Fruit fly (Drosophila melanogaster): ENCODE data around the gene Shab.

Gene Shab

DNA sequence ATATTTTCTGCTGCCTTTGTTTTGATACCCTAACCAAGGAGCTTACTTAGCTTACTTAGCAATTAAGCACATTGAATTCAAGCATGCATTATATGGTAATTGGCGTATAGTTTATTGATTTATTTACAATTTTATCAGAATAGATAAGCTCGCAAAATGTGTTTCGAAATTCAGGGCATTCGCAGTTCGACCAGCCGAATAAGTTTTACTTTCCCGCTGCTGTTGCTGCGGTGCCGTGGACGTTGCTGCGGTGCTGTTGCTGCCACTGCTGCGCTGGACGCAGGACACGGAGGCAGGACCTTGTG is 15.0 kb upstream of the Shab start:
- TF ChIP-seq CG30020 (tag; optimal IDR thresholded peaks at IDR 0.05) (no peak), CG18011 (GFP tag; optimal IDR thresholded peaks at IDR 0.05) (no peak), GATAe (GFP tag; conservative IDR thresholded peaks at IDR 0.05) (no peak), CG4730 (GFP tag; IDR thresholded peaks at IDR 0.05) (no peak), CG10654 (GFP tag; optimal IDR thresholded peaks at IDR 0.05) (peak; percentile 8), peb (GFP tag; IDR thresholded peaks at IDR 0.05) (peak; percentile 33; the same call in 1 of the 2 replicates), CG17359 (tag; optimal IDR thresholded peaks at IDR 0.05) (peak; percentile 28), nmo (GFP tag; optimal IDR thresholded peaks at IDR 0.05) (no peak), sob (GFP tag; IDR thresholded peaks at IDR 0.05) (peak; percentile 13; the same call in 1 of the 2 replicates), CG12236 (GFP tag; optimal IDR thresholded peaks at IDR 0.05) (no peak), al (GFP tag; IDR thresholded peaks at IDR 0.05) (no peak), CG17361 (GFP tag; IDR thresholded peaks at IDR 0.05) (peak; percentile 42; the same call in 1 of the 3 replicates), danr (GFP tag; IDR thresholded peaks at IDR 0.05) (no peak), az2 (GFP tag; optimal IDR thresholded peaks at IDR 0.05) (no peak), tin (GFP tag; optimal IDR thresholded peaks at IDR 0.05) (peak; percentile 18), dysf (GFP tag; IDR thresholded peaks at IDR 0.05) (peak; percentile 49; the same call in 2 of the 3 replicates), CG4854 (GFP tag; optimal IDR thresholded peaks at IDR 0.05) (no peak), gcm2 (GFP tag; optimal IDR thresholded peaks at IDR 0.05) (no peak), ttk (GFP tag; IDR thresholded peaks at IDR 0.05) (peak; percentile 34; the same call in 1 of the 2 replicates), Sry-δ (GFP tag; optimal IDR thresholded peaks at IDR 0.05) (no peak), CG31441 (GFP tag; IDR thresholded peaks at IDR 0.05) (peak; percentile 44; the same call in 1 of the 2 replicates), CG12155 (GFP tag; optimal IDR thresholded peaks at IDR 0.05) (no peak), croc (GFP tag; conservative IDR thresholded peaks at IDR 0.05) (peak; percentile 42), Rfx (GFP tag; IDR thresholded peaks at IDR 0.05) (no peak), ind (GFP tag; optimal IDR thresholded peaks at IDR 0.05) (peak; percentile 27), Atf-2 (GFP tag; optimal IDR thresholded peaks at IDR 0.05) (no peak), Vsx1 (GFP tag; optimal IDR thresholded peaks at IDR 0.05) (no peak), hb (GFP tag; IDR thresholded peaks at IDR 0.05; ENCODE audit: partially characterized antibody) (no peak), CG42726 (GFP tag; IDR thresholded peaks at IDR 0.05; ENCODE audit: partially characterized antibody) (no peak), dimm (GFP tag; IDR thresholded peaks at IDR 0.05) (no peak), ERR (GFP tag; optimal IDR thresholded peaks at IDR 0.05) (no peak), dm (GFP tag; optimal IDR thresholded peaks at IDR 0.05) (no peak), ranshi (GFP tag; IDR thresholded peaks at IDR 0.05) (peak; percentile 39; the same call in 1 of the 2 replicates), NfI (GFP tag; optimal IDR thresholded peaks at IDR 0.05) (no peak), nom (GFP tag; optimal IDR thresholded peaks at IDR 0.05) (peak; percentile 14), CG11085 (GFP tag; IDR thresholded peaks at IDR 0.05) (no peak), Neu2 (GFP tag; optimal IDR thresholded peaks at IDR 0.05; ENCODE audit: borderline replicate concordance) (no peak), pum (GFP tag; optimal IDR thresholded peaks at IDR 0.05) (peak; percentile 0), exex (tag; optimal IDR thresholded peaks at IDR 0.05) (no peak), lmd (GFP tag; IDR thresholded peaks at IDR 0.05) (peak; percentile 72), CG10274 (GFP tag; optimal IDR thresholded peaks at IDR 0.05) (peak; percentile 67), CG17802 (tag; optimal IDR thresholded peaks at IDR 0.05) (no peak), Ada2b (GFP tag; IDR thresholded peaks at IDR 0.05) (peak; percentile 50; the same call in 1 of the 2 replicates), CG4404 (GFP tag; IDR thresholded peaks at IDR 0.05) (peak; percentile 41; the same call in 1 of the 2 replicates), CG6683 (GFP tag; optimal IDR thresholded peaks at IDR 0.05) (no peak), CG13123 (GFP tag; optimal IDR thresholded peaks at IDR 0.05) (no peak), usp (GFP tag; optimal IDR thresholded peaks at IDR 0.05) (no peak), bcd (GFP tag; optimal IDR thresholded peaks at IDR 0.05) (peak; percentile 28), D19B (GFP tag; optimal IDR thresholded peaks at IDR 0.05) (no peak), sqz (GFP tag; optimal IDR thresholded peaks at IDR 0.05) (peak; percentile 31), HLH3B (GFP tag; IDR thresholded peaks at IDR 0.05) (peak; percentile 51; the same call in 1 of the 2 replicates), grn (GFP tag; optimal IDR thresholded peaks at IDR 0.05) (no peak)

All from whole organism, embryonic.